Worm (Caenorhabditis elegans) whole organism, mixed stage, embryonic: Measurements from ENCODE around the gene snr-6.
A peak's percentile ranks its signal among the peaks of the same experiment; 100 is the strongest.

ENCODE experiments used
- M03D4.4 ChIP-seq: sonication (generic microtip); optimal IDR thresholded peaks from 2 replicates; lab custom pipeline; 2017; ENCODE audit warnings: mild to moderate bottlenecking, missing genetic modification characterization, missing compliant biosample characterization
- bed-3 ChIP-seq: fragments of 200-800 bp; sonication (Bioruptor generic); optimal IDR thresholded peaks from 3 replicates; lab custom pipeline; 2018; ENCODE audit warnings: mild to moderate bottlenecking, missing genetic modification characterization, moderate library complexity, missing compliant biosample characterization
- blmp-1 ChIP-seq: fragments of 150-350 bp; optimal IDR thresholded peaks from 2 replicates; lab custom pipeline; 2014; ENCODE audit warnings: missing biosample characterization, missing genetic modification characterization
- ceh-39 ChIP-seq: fragments of 150-350 bp; optimal IDR thresholded peaks from 2 replicates; lab custom pipeline; 2014; ENCODE audit warnings: missing biosample characterization, missing genetic modification characterization
- ceh-43 ChIP-seq: fragments of 200-800 bp; sonication (Bioruptor generic); optimal IDR thresholded peaks from 2 replicates; lab custom pipeline; 2018; ENCODE audit warnings: mild to moderate bottlenecking, missing genetic modification characterization, moderate library complexity, missing compliant biosample characterization
- ceh-83 ChIP-seq: fragments of 200-800 bp; sonication (Bioruptor generic); optimal IDR thresholded peaks from 2 replicates; lab custom pipeline; 2018; ENCODE audit warnings: mild to moderate bottlenecking, missing genetic modification characterization, missing compliant biosample characterization
- ces-1 ChIP-seq: fragments of 150-350 bp; optimal IDR thresholded peaks from 2 replicates; lab custom pipeline; 2014; ENCODE audit warnings: missing biosample characterization, missing genetic modification reagents, missing genetic modification characterization
- cnd-1 ChIP-seq: fragments of 200-800 bp; sonication (Bioruptor generic); optimal IDR thresholded peaks from 2 replicates; lab custom pipeline; 2018; ENCODE audit warnings: mild to moderate bottlenecking, missing genetic modification characterization, missing compliant biosample characterization
- drap-1 ChIP-seq: fragments of 200-800 bp; sonication (Bioruptor generic); optimal IDR thresholded peaks from 3 replicates; lab custom pipeline; 2018; ENCODE audit warnings: mild to moderate bottlenecking, missing genetic modification characterization, missing compliant biosample characterization
- elt-1 ChIP-seq: sonication (generic microtip); optimal IDR thresholded peaks from 2 replicates; lab custom pipeline; 2017; ENCODE audit warnings: missing genetic modification characterization, mild to moderate bottlenecking, missing compliant biosample characterization, antibody characterized with exemption, moderate library complexity, borderline replicate concordance; ENCODE audit not compliant: insufficient read depth
- elt-3 ChIP-seq: fragments of 150-350 bp; optimal IDR thresholded peaks from 2 replicates; lab custom pipeline; 2014; ENCODE audit warnings: missing biosample characterization, missing genetic modification characterization
- flh-1 ChIP-seq: fragments of 200-800 bp; sonication (Bioruptor generic); optimal IDR thresholded peaks from 2 replicates; lab custom pipeline; 2018; ENCODE audit warnings: mild to moderate bottlenecking, missing genetic modification characterization, moderate library complexity, missing compliant biosample characterization
- ham-2 ChIP-seq: fragments of 200-800 bp; sonication (Bioruptor generic); optimal IDR thresholded peaks from 2 replicates; lab custom pipeline; 2018; ENCODE audit warnings: mild to moderate bottlenecking, missing genetic modification characterization, missing compliant biosample characterization
- hlh-1 ChIP-seq: fragments of 150-350 bp; optimal IDR thresholded peaks from 2 replicates; lab custom pipeline; 2014; ENCODE audit warnings: missing biosample characterization, missing genetic modification reagents, missing genetic modification characterization
- lin-13 ChIP-seq: fragments of 150-350 bp; optimal IDR thresholded peaks from 2 replicates; lab custom pipeline; 2014; ENCODE audit warnings: missing biosample characterization, missing genetic modification characterization
- lin-32 ChIP-seq: fragments of 200-800 bp; sonication (Bioruptor generic); optimal IDR thresholded peaks from 2 replicates; lab custom pipeline; 2018; ENCODE audit warnings: mild to moderate bottlenecking, missing genetic modification characterization, missing compliant biosample characterization
- lsy-2 ChIP-seq: fragments of 150-350 bp; optimal IDR thresholded peaks from 2 replicates; lab custom pipeline; 2014; ENCODE audit warnings: missing biosample characterization, missing genetic modification characterization
- mab-5 ChIP-seq: fragments of 150-350 bp; optimal IDR thresholded peaks from 2 replicates; lab custom pipeline; 2014; ENCODE audit warnings: missing biosample characterization, missing genetic modification characterization
- mep-1 ChIP-seq: fragments of 150-350 bp; optimal IDR thresholded peaks from 2 replicates; lab custom pipeline; 2017; ENCODE audit warnings: missing biosample characterization, missing genetic modification reagents, missing genetic modification characterization, inconsistent platforms
- mls-2 ChIP-seq: sonication (generic microtip); optimal IDR thresholded peaks from 2 replicates; lab custom pipeline; 2016; ENCODE audit warnings: mild to moderate bottlenecking, missing genetic modification characterization, moderate library complexity, missing compliant biosample characterization
- nhr-12 ChIP-seq: fragments of 150-350 bp; optimal IDR thresholded peaks from 2 replicates; lab custom pipeline; 2014; ENCODE audit warnings: missing biosample characterization, missing genetic modification characterization
- nhr-2 ChIP-seq: fragments of 150-350 bp; optimal IDR thresholded peaks from 2 replicates; lab custom pipeline; 2014; ENCODE audit warnings: missing biosample characterization, missing genetic modification characterization
- nhr-237 ChIP-seq: fragments of 150-350 bp; optimal IDR thresholded peaks from 2 replicates; lab custom pipeline; 2014; ENCODE audit warnings: missing biosample characterization, missing genetic modification characterization
- nhr-28 ChIP-seq: fragments of 150-350 bp; optimal IDR thresholded peaks from 2 replicates; lab custom pipeline; 2014; ENCODE audit warnings: missing biosample characterization, missing genetic modification characterization
- nhr-76 ChIP-seq: sonication (generic microtip); optimal IDR thresholded peaks from 2 replicates; lab custom pipeline; 2017; ENCODE audit warnings: missing biosample characterization, missing genetic modification characterization
- pha-4 ChIP-seq: fragments of 150-350 bp; optimal IDR thresholded peaks from 2 replicates; lab custom pipeline; 2018; ENCODE audit warnings: missing biosample characterization, missing genetic modification reagents, missing genetic modification characterization
- sem-2 ChIP-seq: fragments of 200-800 bp; sonication (Bioruptor generic); optimal IDR thresholded peaks from 2 replicates; lab custom pipeline; 2018; ENCODE audit warnings: mild to moderate bottlenecking, missing genetic modification characterization, missing compliant biosample characterization
- snpc-4 ChIP-seq: fragments of 150-350 bp; optimal IDR thresholded peaks from 2 replicates; lab custom pipeline; 2014; ENCODE audit warnings: missing biosample characterization, missing genetic modification characterization
- sptf-1 ChIP-seq: sonication (generic microtip); optimal IDR thresholded peaks from 2 replicates; lab custom pipeline; 2017; ENCODE audit warnings: mild to moderate bottlenecking, missing genetic modification characterization, moderate library complexity, missing compliant biosample characterization
- tbx-8 ChIP-seq: fragments of 200-800 bp; sonication (Bioruptor generic); optimal IDR thresholded peaks from 2 replicates; lab custom pipeline; 2018; ENCODE audit warnings: mild to moderate bottlenecking, missing genetic modification characterization, moderate library complexity, missing compliant biosample characterization
- unc-120 ChIP-seq: sonication (generic microtip); optimal IDR thresholded peaks from 2 replicates; lab custom pipeline; 2017; ENCODE audit warnings: missing genetic modification characterization, missing compliant biosample characterization; ENCODE audit not compliant: poor library complexity, severe bottlenecking
- unc-39 ChIP-seq: fragments of 150-350 bp; optimal IDR thresholded peaks from 2 replicates; lab custom pipeline; 2014; ENCODE audit warnings: missing biosample characterization, missing genetic modification characterization
- unc-62 ChIP-seq: fragments of 150-350 bp; optimal IDR thresholded peaks from 2 replicates; lab custom pipeline; 2014; ENCODE audit warnings: missing biosample characterization, missing genetic modification reagents, missing genetic modification characterization
- zip-8 ChIP-seq: fragments of 150-350 bp; optimal IDR thresholded peaks from 2 replicates; lab custom pipeline; 2014; ENCODE audit warnings: missing biosample characterization, missing genetic modification characterization
- ztf-11 ChIP-seq: fragments of 150-350 bp; optimal IDR thresholded peaks from 2 replicates; lab custom pipeline; 2014; ENCODE audit warnings: missing biosample characterization, missing genetic modification characterization

The snr-6 gene

ce11 chrIII:12429579-12430084 lies at the start of gene snr-6:
TSS of gene snr-6 (minus strand) at chrIII:12429629.
- TF ChIP-seq ceh-43 (GFP tag; lab: Kevin White, UChicago) = no peak
- no peak for TF ChIP-seq nhr-76
- no peak for TF ChIP-seq nhr-2
- TF ChIP-seq ham-2 (GFP tag; lab: Kevin White, UChicago) = no peak
- TF ChIP-seq mep-1 = peak; percentile 86
- peak; percentile 23 for TF ChIP-seq ceh-39 (tag; lab: Kevin White, UChicago)
- TF ChIP-seq M03D4.4 (tag; lab: Kevin White, UChicago) = peak; percentile 9
- TF ChIP-seq unc-39 (tag; lab: Kevin White, UChicago) = no peak
- no peak for TF ChIP-seq snpc-4 (tag; lab: Kevin White, UChicago)
- TF ChIP-seq unc-120 = peak; percentile 2
- TF ChIP-seq lin-32 = no peak
- TF ChIP-seq nhr-28 (tag; lab: Kevin White, UChicago) = no peak
- peak; percentile 7 for TF ChIP-seq drap-1 (GFP tag; lab: Kevin White, UChicago)
- TF ChIP-seq sem-2 = no peak
- peak; percentile 98 for TF ChIP-seq lsy-2 (tag; lab: Kevin White, UChicago)
- no peak for TF ChIP-seq bed-3 (GFP tag; lab: Kevin White, UChicago)
- TF ChIP-seq mls-2 = no peak
- no peak for TF ChIP-seq cnd-1
- no peak for TF ChIP-seq tbx-8 (GFP tag; lab: Kevin White, UChicago)
- TF ChIP-seq ztf-11 (tag; lab: Kevin White, UChicago) = no peak
- TF ChIP-seq elt-1 (tag; lab: Kevin White, UChicago) = no peak
- peak; percentile 52 for TF ChIP-seq lin-13 (tag; lab: Kevin White, UChicago)
- no peak for TF ChIP-seq nhr-12
- TF ChIP-seq flh-1 (GFP tag; lab: Kevin White, UChicago) = no peak
- no peak for TF ChIP-seq zip-8
- TF ChIP-seq unc-62 (GFP tag; lab: Kevin White, UChicago) = peak; percentile 3
- TF ChIP-seq ceh-83 (GFP tag; lab: Kevin White, UChicago) = peak; percentile 23
- peak; percentile 61 for TF ChIP-seq ces-1
- TF ChIP-seq pha-4 = peak; percentile 60
- TF ChIP-seq mab-5 (tag; lab: Kevin White, UChicago) = no peak
- peak; percentile 50 for TF ChIP-seq hlh-1
- peak; percentile 73 for TF ChIP-seq nhr-237 (tag; lab: Kevin White, UChicago)
- no peak for TF ChIP-seq elt-3
- TF ChIP-seq sptf-1 (tag; lab: Kevin White, UChicago) = peak; percentile 12
- no peak for TF ChIP-seq blmp-1 (tag; lab: Kevin White, UChicago)

DNA sequence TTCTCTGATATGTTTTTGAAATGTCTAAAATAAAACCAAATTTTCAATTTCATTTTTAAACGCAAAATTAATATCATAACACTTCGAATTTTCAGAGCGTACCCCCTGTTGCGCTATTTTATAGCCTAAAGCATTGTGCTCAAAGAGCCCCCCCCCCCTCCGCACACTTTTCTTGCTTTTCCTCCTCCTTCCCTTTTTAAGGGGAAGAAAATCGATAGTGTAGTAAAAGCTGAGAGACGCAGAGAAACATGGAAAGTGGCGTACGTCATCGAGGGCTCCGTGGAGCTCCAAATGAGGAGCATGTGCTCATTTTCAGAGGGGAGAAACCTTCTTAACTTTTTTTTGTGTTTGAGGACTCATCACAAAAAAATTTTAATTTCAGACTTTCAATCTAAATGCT lies 43.1 kb upstream of the snr-6 start, which contains the start of gene cccp-1:
cccp-1 (plus strand) TSS at position 377 of the 400 bp plus-strand sequence.
- TF ChIP-seq ces-1 (peak; percentile 58), elt-3 (no peak), M03D4.4 (tag; lab: Kevin White, UChicago) (no peak)

DNA sequence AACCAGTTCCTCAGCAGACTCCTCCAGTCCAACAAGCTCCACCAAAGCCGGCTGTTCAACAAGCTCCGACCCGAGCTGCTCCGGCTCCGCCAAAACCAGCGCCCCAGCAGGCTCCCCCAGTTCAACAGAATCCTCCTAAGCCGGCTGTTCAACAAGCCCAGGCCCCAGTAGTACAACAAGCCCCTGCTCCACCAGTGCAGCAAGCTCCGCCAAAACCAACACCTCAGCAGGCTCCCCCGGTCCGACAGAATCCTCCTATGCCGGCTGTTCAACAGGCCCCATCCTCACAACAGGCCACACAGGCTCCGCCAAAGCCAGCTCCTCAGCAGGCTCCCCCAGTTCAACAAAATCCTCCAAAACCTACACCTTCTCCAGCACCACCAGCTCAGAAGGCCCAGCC lies 41.2 kb upstream of the snr-6 start:
- TF ChIP-seq zip-8 = no peak
- no peak for TF ChIP-seq pha-4
- TF ChIP-seq mep-1 = no peak
- no peak for TF ChIP-seq nhr-237 (tag; lab: Kevin White, UChicago)
- TF ChIP-seq blmp-1 (tag; lab: Kevin White, UChicago) = no peak

DNA sequence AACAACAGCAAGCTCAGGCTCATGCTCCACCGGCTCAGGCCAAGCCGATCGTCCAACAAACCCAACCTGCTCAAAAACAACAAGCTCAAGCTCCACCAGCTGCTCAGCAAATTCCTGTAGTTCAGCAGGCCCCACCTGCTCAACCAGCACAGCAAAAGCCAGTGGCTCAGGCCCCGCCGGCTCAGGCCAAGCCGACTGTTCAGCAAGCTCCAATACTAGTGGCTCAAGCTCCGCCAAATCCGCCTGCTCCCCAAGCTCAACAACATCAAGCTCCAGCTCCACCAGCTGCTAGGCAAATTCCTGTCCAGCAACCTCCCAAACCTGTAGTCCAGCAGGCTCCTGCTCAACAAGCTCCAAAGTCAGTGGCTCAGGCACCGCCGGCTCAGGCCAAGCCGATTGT lies 40.4 kb upstream of the snr-6 start:
- TF ChIP-seq ceh-43 (GFP tag; lab: Kevin White, UChicago) = no peak
- TF ChIP-seq tbx-8 (GFP tag; lab: Kevin White, UChicago) = no peak
- no peak for TF ChIP-seq M03D4.4 (tag; lab: Kevin White, UChicago)
- no peak for TF ChIP-seq elt-3
- no peak for TF ChIP-seq mab-5 (tag; lab: Kevin White, UChicago)
- TF ChIP-seq snpc-4 (tag; lab: Kevin White, UChicago) = no peak
- no peak for TF ChIP-seq mep-1
- TF ChIP-seq nhr-28 (tag; lab: Kevin White, UChicago) = no peak
- TF ChIP-seq hlh-1 = no peak
- no peak for TF ChIP-seq ceh-83 (GFP tag; lab: Kevin White, UChicago)
- TF ChIP-seq nhr-2 = no peak
- no peak for TF ChIP-seq unc-62 (GFP tag; lab: Kevin White, UChicago)
